Fruit fly (Drosophila melanogaster) Kc167 (cell line): Measurements from ENCODE around the gene CG15579.

ENCODE experiments used
- h ChIP-seq: fragments of >200 bp; optimal IDR thresholded peaks from 3 replicates; lab custom pipeline; 2018; ENCODE audit warnings: missing external identifiers
- psq ChIP-seq: fragments of >200 bp; optimal IDR thresholded peaks from 2 replicates; lab custom pipeline; 2017; ENCODE audit warnings: missing external identifiers

- TF ChIP-seq h (lab: Kevin White, UChicago) (no peak), psq (lab: Kevin White, UChicago) (no peak)
These were observed 10.9 kb upstream of the CG15579 start, which contains the start of gene norpA for dm6 chrX:4322234-4323210.
